Worm (Caenorhabditis elegans) whole organism, young adult: ENCODE data around the gene unc-49.

Source experiments
- B0035.1 ChIP-seq: sonication (generic microtip); optimal IDR thresholded peaks from 2 replicates; lab custom pipeline; 2016; ENCODE audit warnings: missing genetic modification characterization, mild to moderate bottlenecking, missing compliant biosample characterization, missing genotype, missing genetic modification reagents
- B0336.3 ChIP-seq: fragments of 200-800 bp; sonication (Bioruptor generic); IDR thresholded peaks from 2 replicates; pipeline ENCODE4 v1.3.6; 2022; ENCODE audit warnings: missing genetic modification characterization, missing compliant biosample characterization
- D2030.7 ChIP-seq: fragments of 200-800 bp; sonication (Bioruptor generic); IDR thresholded peaks from 2 replicates; pipeline ENCODE4 v1.3.6; 2022; ENCODE audit warnings: missing genetic modification reagents, missing genetic modification characterization, missing compliant biosample characterization
- F23B12.7 ChIP-seq: sonication (generic microtip); optimal IDR thresholded peaks from 2 replicates; lab custom pipeline; 2017; ENCODE audit warnings: missing genetic modification characterization, mild to moderate bottlenecking, missing compliant biosample characterization, antibody characterized with exemption, moderate library complexity; ENCODE audit not compliant: insufficient read depth
- F33H1.4 ChIP-seq: fragments of 200-800 bp; sonication (Bioruptor generic); IDR thresholded peaks from 2 replicates; pipeline ENCODE4 v1.3.6; 2022; ENCODE audit warnings: missing genetic modification reagents, missing genetic modification characterization, missing compliant biosample characterization
- F37B4.10 ChIP-seq: fragments of 200-800 bp; sonication (Bioruptor generic); IDR thresholded peaks from 2 replicates; pipeline ENCODE4 v1.3.6; 2022; ENCODE audit warnings: missing genetic modification characterization, missing compliant biosample characterization
- T07F8.4 ChIP-seq: sonication (generic microtip); optimal IDR thresholded peaks from 2 replicates; lab custom pipeline; 2016; ENCODE audit warnings: mild to moderate bottlenecking, missing genetic modification characterization, moderate library complexity, missing compliant biosample characterization
- Y67H2A.10 ChIP-seq: fragments of 200-800 bp; sonication (Bioruptor generic); conservative IDR thresholded peaks from 2 replicates; pipeline ENCODE4 v1.3.6; 2022; ENCODE audit warnings: missing genetic modification reagents, missing genetic modification characterization, missing compliant biosample characterization
- Y79H2A.3 ChIP-seq: fragments of 200-800 bp; sonication (Bioruptor generic); conservative IDR thresholded peaks from 2 replicates; pipeline ENCODE4 v1.3.6; 2022; ENCODE audit warnings: missing genetic modification reagents, missing genetic modification characterization, missing compliant biosample characterization
- Y95B8A.8 ChIP-seq: fragments of 200-800 bp; sonication (Bioruptor generic); IDR thresholded peaks from 2 replicates; pipeline ENCODE4 v1.3.6; 2022; ENCODE audit warnings: missing genetic modification reagents, missing genetic modification characterization, missing compliant biosample characterization
- akir-1 ChIP-seq: fragments of 200-800 bp; sonication (Bioruptor generic); optimal IDR thresholded peaks from 2 replicates; lab custom pipeline; 2018; ENCODE audit warnings: mild to moderate bottlenecking, missing genetic modification characterization, moderate library complexity, missing compliant biosample characterization
- attf-5 ChIP-seq: fragments of 200-800 bp; sonication (Bioruptor generic); optimal IDR thresholded peaks from 2 replicates; lab custom pipeline; 2018; ENCODE audit warnings: mild to moderate bottlenecking, missing genetic modification characterization, missing compliant biosample characterization
- ceh-58 ChIP-seq: fragments of 200-800 bp; sonication (Bioruptor generic); IDR thresholded peaks from 2 replicates; pipeline ENCODE4 v1.3.6; 2022; ENCODE audit warnings: missing genetic modification characterization, missing compliant biosample characterization
- ceh-91 ChIP-seq: fragments of 200-800 bp; sonication (Bioruptor generic); IDR thresholded peaks from 2 replicates; pipeline ENCODE4 v1.3.6; 2022; ENCODE audit warnings: missing genetic modification reagents, missing genetic modification characterization, missing compliant biosample characterization
- chd-7 ChIP-seq: sonication (generic microtip); optimal IDR thresholded peaks from 2 replicates; lab custom pipeline; 2016; ENCODE audit warnings: mild to moderate bottlenecking, missing genetic modification characterization, moderate library complexity, missing compliant biosample characterization
- dox-1 ChIP-seq: fragments of 200-800 bp; sonication (Bioruptor generic); IDR thresholded peaks from 2 replicates; pipeline ENCODE4 v1.3.6; 2022; ENCODE audit warnings: missing genetic modification reagents, missing genetic modification characterization, missing compliant biosample characterization
- dpff-1 ChIP-seq: sonication (generic microtip); optimal IDR thresholded peaks from 2 replicates; lab custom pipeline; 2017; ENCODE audit warnings: mild to moderate bottlenecking, missing genetic modification characterization, missing compliant biosample characterization
- egl-44 ChIP-seq: fragments of 200-800 bp; sonication (Bioruptor generic); IDR thresholded peaks from 2 replicates; pipeline ENCODE4 v1.3.6; 2022; ENCODE audit warnings: missing genetic modification reagents, missing genetic modification characterization, missing compliant biosample characterization
- egrh-3 ChIP-seq: fragments of 200-800 bp; sonication (Bioruptor generic); IDR thresholded peaks from 2 replicates; pipeline ENCODE4 v1.3.6; 2022; ENCODE audit warnings: missing genetic modification reagents, missing genetic modification characterization, missing compliant biosample characterization
- ekl-4 ChIP-seq: fragments of 200-800 bp; sonication (Bioruptor generic); IDR thresholded peaks from 2 replicates; pipeline ENCODE4 v1.3.6; 2022; ENCODE audit warnings: missing genetic modification reagents, missing genetic modification characterization, missing compliant biosample characterization
- hlh-12 ChIP-seq: sonication (generic microtip); optimal IDR thresholded peaks from 2 replicates; lab custom pipeline; 2016; ENCODE audit warnings: missing genetic modification characterization, missing compliant biosample characterization
- hmg-1.2 ChIP-seq: fragments of 200-800 bp; sonication (Bioruptor generic); IDR thresholded peaks from 2 replicates; pipeline ENCODE4 v1.3.6; 2022; ENCODE audit warnings: missing genetic modification reagents, missing genetic modification characterization, missing compliant biosample characterization
- hrde-1 ChIP-seq: sonication (generic microtip); optimal IDR thresholded peaks from 2 replicates; lab custom pipeline; 2016; ENCODE audit warnings: missing genetic modification characterization, mild to moderate bottlenecking, missing compliant biosample characterization, moderate library complexity, missing genotype, missing genetic modification reagents, borderline replicate concordance
- let-526 ChIP-seq: fragments of 200-800 bp; sonication (Bioruptor generic); IDR thresholded peaks from 2 replicates; pipeline ENCODE4 v1.3.6; 2022; ENCODE audit warnings: missing genetic modification reagents, missing genetic modification characterization, missing compliant biosample characterization
- lin-26 ChIP-seq: fragments of 200-800 bp; sonication (Bioruptor generic); IDR thresholded peaks from 2 replicates; pipeline ENCODE4 v1.3.6; 2022; ENCODE audit warnings: missing genetic modification reagents, missing genetic modification characterization, missing compliant biosample characterization
- lin-40 ChIP-seq: sonication (generic microtip); optimal IDR thresholded peaks from 2 replicates; lab custom pipeline; 2016; ENCODE audit warnings: missing genetic modification characterization, mild to moderate bottlenecking, missing compliant biosample characterization, missing genotype, missing genetic modification reagents
- lir-1 ChIP-seq: fragments of 200-800 bp; sonication (Bioruptor generic); conservative IDR thresholded peaks from 2 replicates; pipeline ENCODE4 v1.3.6; 2022; ENCODE audit warnings: missing genetic modification reagents, missing genetic modification characterization, missing compliant biosample characterization
- lsl-1 ChIP-seq: fragments of 200-800 bp; sonication (Bioruptor generic); optimal IDR thresholded peaks from 2 replicates; lab custom pipeline; 2018; ENCODE audit warnings: mild to moderate bottlenecking, missing genetic modification characterization, moderate library complexity, missing compliant biosample characterization
- lsy-27 ChIP-seq: sonication (generic microtip); optimal IDR thresholded peaks from 2 replicates; lab custom pipeline; 2017; ENCODE audit warnings: missing genetic modification characterization, mild to moderate bottlenecking, missing compliant biosample characterization, antibody characterized with exemption, missing genotype, borderline replicate concordance; ENCODE audit not compliant: insufficient read depth
- madf-3 ChIP-seq: fragments of 200-800 bp; sonication (Bioruptor generic); IDR thresholded peaks from 2 replicates; pipeline ENCODE4 v1.3.6; 2022; ENCODE audit warnings: missing genetic modification reagents, missing genetic modification characterization, missing compliant biosample characterization
- madf-8 ChIP-seq: fragments of 200-800 bp; sonication (Bioruptor generic); conservative IDR thresholded peaks from 2 replicates; pipeline ENCODE4 v1.3.6; 2022; ENCODE audit warnings: missing genetic modification reagents, missing genetic modification characterization, missing compliant biosample characterization
- mxl-1 ChIP-seq: sonication (generic microtip); optimal IDR thresholded peaks from 2 replicates; lab custom pipeline; 2016; ENCODE audit warnings: missing genetic modification characterization, missing compliant biosample characterization
- nhr-27 ChIP-seq: fragments of 200-800 bp; sonication (Bioruptor generic); optimal IDR thresholded peaks from 2 replicates; lab custom pipeline; 2018; ENCODE audit warnings: mild to moderate bottlenecking, missing genetic modification characterization, moderate library complexity, missing compliant biosample characterization
- nhr-90 ChIP-seq: sonication (generic microtip); optimal IDR thresholded peaks from 2 replicates; lab custom pipeline; 2016; ENCODE audit warnings: missing genotype, mild to moderate bottlenecking, missing genetic modification characterization, missing compliant biosample characterization
- rec-8 ChIP-seq, 2 experiments: sonication (generic microtip); optimal IDR thresholded peaks; 2 replicates each; lab custom pipeline; 2016; ENCODE audit warnings: mild to moderate bottlenecking in 2 of 2, missing genetic modification characterization in 2 of 2, missing genetic modification reagents in 2 of 2, missing genotype in 2 of 2, missing biosample characterization in 1 of 2, missing compliant biosample characterization in 1 of 2, moderate library complexity in 1 of 2
- rpc-1 ChIP-seq, 2 experiments: fragments of 150-350 bp in 1 of 2; sonication (generic microtip) in 1 of 2; optimal IDR thresholded peaks; 2 replicates each; lab custom pipeline; 2014 to 2018; ENCODE audit warnings: missing biosample characterization in 1 of 2, missing genetic modification characterization in 1 of 2, missing genetic modification reagents in 1 of 2, missing genotype in 1 of 2
- snpc-1.1 ChIP-seq: sonication (generic microtip); optimal IDR thresholded peaks from 2 replicates; lab custom pipeline; 2017; ENCODE audit warnings: missing genetic modification characterization, mild to moderate bottlenecking, missing compliant biosample characterization, antibody characterized with exemption, moderate library complexity, missing genotype, missing genetic modification reagents; ENCODE audit not compliant: insufficient read depth
- snpc-4 ChIP-seq, 5 experiments: fragments of 150-350 bp in 1 of 5; sonication (generic microtip) in 4 of 5; optimal IDR thresholded peaks; 2 replicates each; lab custom pipeline; 2014 to 2018; ENCODE audit warnings: missing genetic modification characterization in 5 of 5, missing biosample characterization in 3 of 5, antibody characterized with exemption in 2 of 5, mild to moderate bottlenecking in 2 of 5, missing compliant biosample characterization in 2 of 5, missing genotype in 2 of 5, moderate library complexity in 2 of 5, missing genetic modification reagents in 1 of 5
- tbx-9 ChIP-seq: sonication (generic microtip); optimal IDR thresholded peaks from 2 replicates; lab custom pipeline; 2016; ENCODE audit warnings: borderline replicate concordance, missing genetic modification characterization, inconsistent platforms, missing compliant biosample characterization
- unc-62 ChIP-seq: fragments of 150-350 bp; optimal IDR thresholded peaks from 2 replicates; lab custom pipeline; 2014; ENCODE audit warnings: missing biosample characterization, missing genetic modification reagents, missing genetic modification characterization
- zim-3 ChIP-seq: sonication (generic microtip); optimal IDR thresholded peaks from 2 replicates; lab custom pipeline; 2017; ENCODE audit warnings: mild to moderate bottlenecking, missing genetic modification characterization, moderate library complexity, missing compliant biosample characterization
- ztf-26 ChIP-seq: sonication (generic microtip); optimal IDR thresholded peaks from 2 replicates; lab custom pipeline; 2017; ENCODE audit warnings: missing genetic modification characterization, missing compliant biosample characterization
- ztf-28 ChIP-seq: fragments of 200-800 bp; sonication (Bioruptor generic); IDR thresholded peaks from 2 replicates; pipeline ENCODE4 v1.3.6; 2022; ENCODE audit warnings: missing genetic modification reagents, missing genetic modification characterization, missing compliant biosample characterization
- ztf-3 ChIP-seq: fragments of 200-800 bp; sonication (Bioruptor generic); optimal IDR thresholded peaks from 2 replicates; lab custom pipeline; 2018; ENCODE audit warnings: mild to moderate bottlenecking, missing genetic modification characterization, missing compliant biosample characterization

Gene unc-49

DNA sequence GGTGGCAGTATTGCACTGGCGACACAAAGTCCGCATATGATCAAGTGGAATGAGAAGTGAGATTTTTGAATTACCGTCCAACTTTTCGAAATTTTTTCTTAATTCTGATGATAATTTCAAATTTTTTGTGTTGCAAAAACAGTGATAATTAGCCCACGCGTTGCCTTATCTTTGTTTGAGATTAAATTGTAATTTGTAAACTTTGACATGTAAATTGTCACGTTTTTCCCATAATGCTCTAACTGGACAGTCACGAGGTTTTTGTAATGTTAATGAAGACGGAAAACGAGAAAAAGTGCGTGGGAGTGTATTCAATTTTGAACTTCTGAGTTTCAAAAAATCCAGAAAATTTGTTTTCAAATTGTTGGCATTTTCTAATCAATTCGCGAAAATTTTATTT is 39.1 kb upstream of the unc-49 start:
- TF ChIP-seq hlh-12 (tag; lab: Kevin White, UChicago): no peak
- no peak for TF ChIP-seq ztf-3 (GFP tag; lab: Kevin White, UChicago)
- no peak for TF ChIP-seq dpff-1 (tag; lab: Kevin White, UChicago)
- TF ChIP-seq nhr-27 (tag; lab: Kevin White, UChicago): no peak
- no peak for TF ChIP-seq egl-44 (GFP tag; lab: Robert Waterston, UW)
- no peak for TF ChIP-seq chd-7 (tag; lab: Kevin White, UChicago)
- no peak for TF ChIP-seq egrh-3
- no peak for TF ChIP-seq rpc-1 (optimal IDR thresholded peaks at IDR 0.05; lab: Kevin White, UChicago)
- TF ChIP-seq rpc-1 (tag; optimal IDR thresholded peaks at IDR 0.05; lab: Kevin White, UChicago): no peak
- no peak for TF ChIP-seq madf-3 (GFP tag; lab: Robert Waterston, UW)
- TF ChIP-seq Y67H2A.10 (GFP tag; lab: Robert Waterston, UW): no peak
- TF ChIP-seq F33H1.4: no peak
- TF ChIP-seq lin-26 (GFP tag; lab: Robert Waterston, UW): no peak
- TF ChIP-seq akir-1 (GFP tag; lab: Kevin White, UChicago): no peak
- TF ChIP-seq lir-1 (GFP tag; lab: Robert Waterston, UW): no peak
- no peak for TF ChIP-seq ekl-4 (GFP tag; lab: Robert Waterston, UW)
- TF ChIP-seq ztf-26: no peak
- TF ChIP-seq Y79H2A.3: no peak
- no peak for TF ChIP-seq let-526 (GFP tag; lab: Robert Waterston, UW)
- no peak for TF ChIP-seq hmg-1.2 (GFP tag; lab: Robert Waterston, UW)
- no peak for TF ChIP-seq B0336.3 (GFP tag; lab: Robert Waterston, UW)

- TF ChIP-seq dox-1 (GFP tag; lab: Robert Waterston, UW) (no peak), rec-8 (tag; optimal IDR thresholded peaks at IDR 0.05; lab: Kevin White, UChicago) (no peak)
Observed at ce11 chrIII:10481988-10482387, 38.6 kb upstream of the unc-49 start, which contains the start of gene D2045.8. Gene D2045.8 (plus strand): TSS chrIII:10482288.

DNA sequence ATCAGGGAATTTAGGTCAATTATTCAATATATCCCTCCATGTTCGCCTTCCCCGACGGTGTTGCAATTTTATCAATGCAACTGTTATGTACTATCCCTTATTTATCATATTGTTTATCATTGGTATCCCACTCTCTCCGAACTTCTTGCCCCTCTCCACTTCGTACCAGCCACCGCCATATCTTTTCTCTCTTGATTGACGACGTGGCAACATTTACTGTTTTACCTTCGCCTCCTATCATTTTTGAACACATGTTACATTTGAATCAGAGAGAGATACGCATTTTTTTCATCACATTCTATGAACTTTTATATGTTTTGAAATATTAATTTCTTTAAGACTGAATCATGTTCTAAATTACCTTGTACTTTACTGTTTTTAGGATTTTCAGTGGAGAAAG is 34.1 kb upstream of the unc-49 start:
- no peak for TF ChIP-seq dpff-1 (tag; lab: Kevin White, UChicago)
- TF ChIP-seq madf-3 (GFP tag; lab: Robert Waterston, UW): no peak
- no peak for TF ChIP-seq snpc-4 (GFP tag; optimal IDR thresholded peaks at IDR 0.05; lab: Kevin White, UChicago)
- no peak for TF ChIP-seq snpc-4 (tag; optimal IDR thresholded peaks at IDR 0.05; lab: Kevin White, UChicago)
- TF ChIP-seq snpc-1.1: no peak
- TF ChIP-seq Y79H2A.3: no peak
- TF ChIP-seq zim-3 (tag; lab: Kevin White, UChicago): no peak
- TF ChIP-seq lin-26 (GFP tag; lab: Robert Waterston, UW): no peak
- TF ChIP-seq lsl-1 (GFP tag; lab: Kevin White, UChicago): no peak
- TF ChIP-seq ceh-58: no peak
- no peak for TF ChIP-seq D2030.7
- no peak for TF ChIP-seq T07F8.4 (tag; lab: Kevin White, UChicago)

DNA sequence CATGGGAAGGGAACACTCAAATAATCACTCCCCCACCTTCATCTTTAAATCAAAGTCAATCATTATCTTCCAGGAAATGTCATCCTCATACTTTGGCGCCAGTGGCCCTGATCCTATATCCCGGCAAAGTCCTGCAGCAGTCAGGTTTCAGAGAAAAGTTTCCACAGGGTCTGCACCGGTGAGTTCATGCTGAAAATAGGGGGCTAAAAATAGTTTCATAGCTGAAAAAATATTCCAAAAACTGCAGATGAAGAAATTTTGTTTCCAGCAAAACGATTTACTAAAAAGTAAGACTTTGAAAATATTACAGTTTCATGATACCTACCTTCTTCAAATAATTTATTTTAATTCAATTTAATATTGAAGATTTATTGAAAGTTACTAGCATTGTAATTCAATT is 32.5 kb upstream of the unc-49 start, which contains the start of gene ptr-25:
Gene ptr-25, plus strand, starts transcription at position 73 of the 400 bp plus-strand sequence.
- TF ChIP-seq lin-40 (tag; lab: Kevin White, UChicago) (no peak), ztf-28 (GFP tag; lab: Robert Waterston, UW) (no peak), nhr-90 (tag; lab: Kevin White, UChicago) (no peak), unc-62 (GFP tag; lab: Kevin White, UChicago) (no peak), ceh-91 (GFP tag; lab: Robert Waterston, UW) (no peak), mxl-1 (tag; lab: Kevin White, UChicago) (no peak), Y95B8A.8 (no peak), F23B12.7 (tag; lab: Kevin White, UChicago) (no peak), madf-8 (no peak), lsy-27 (tag; lab: Kevin White, UChicago) (no peak), F37B4.10 (GFP tag; lab: Robert Waterston, UW) (no peak), B0035.1 (tag; lab: Kevin White, UChicago) (no peak), hrde-1 (tag; lab: Kevin White, UChicago) (no peak), tbx-9 (tag; lab: Kevin White, UChicago) (no peak), attf-5 (GFP tag; lab: Kevin White, UChicago) (no peak)
